Comparison of ENCODE assay signal across 1 worm cellular context in the genomic region with DNA sequence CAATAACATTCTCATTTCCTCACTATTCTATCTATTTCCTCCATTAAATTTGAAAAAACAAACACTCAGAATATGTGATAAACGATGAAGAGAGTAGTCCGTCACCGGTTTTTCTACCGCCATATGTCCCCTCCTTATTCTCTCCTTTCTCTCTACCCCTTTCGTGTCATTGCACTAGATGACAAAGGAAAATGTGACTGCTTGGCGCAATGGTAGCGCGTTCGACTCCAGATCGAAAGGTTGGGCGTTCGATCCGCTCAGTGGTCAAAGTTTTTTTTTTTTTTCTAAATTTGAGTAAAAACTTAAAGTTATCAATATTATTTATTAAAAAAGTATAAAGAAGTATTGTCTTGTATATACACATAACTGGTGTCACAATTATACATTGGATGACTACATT.
TF ChIP-seq lines count a peak whose summit lies in the region.

No protein-coding gene starts in this region.

TF ChIP-seq in whole organism, young adult, 124 proteins besides CTCF, POLR2A, EP300 and RAD21 (continued from another document):
- TF ChIP-seq ama-1 (optimal IDR thresholded peaks at IDR 0.05; lab: Kevin White, UChicago): no peak
- peak; percentile 20 to 46 for TF ChIP-seq ama-1 (GFP tag; optimal IDR thresholded peaks at IDR 0.05; lab: Kevin White, UChicago)
- no peak for TF ChIP-seq hlh-12 (tag; optimal IDR thresholded peaks at IDR 0.05; lab: Kevin White, UChicago)
- no peak for TF ChIP-seq Y95B8A.8 (GFP tag; IDR thresholded peaks at IDR 0.05; lab: Robert Waterston, UW)
- peak; percentile 9 for TF ChIP-seq snpc-1.1 (tag; optimal IDR thresholded peaks at IDR 0.05; lab: Kevin White, UChicago; ENCODE audit: insufficient read depth)
- TF ChIP-seq tlf-1 (GFP tag; optimal IDR thresholded peaks at IDR 0.05; lab: Kevin White, UChicago): no peak
- TF ChIP-seq unc-130 (GFP tag; optimal IDR thresholded peaks at IDR 0.05; lab: Kevin White, UChicago): no peak
- TF ChIP-seq sea-2 (GFP tag; IDR thresholded peaks at IDR 0.05; lab: Robert Waterston, UW): no peak
- no peak for TF ChIP-seq hlh-26 (GFP tag; conservative IDR thresholded peaks at IDR 0.05; lab: Robert Waterston, UW)
- no peak for TF ChIP-seq F52B5.7 (tag; optimal IDR thresholded peaks at IDR 0.05; lab: Kevin White, UChicago)
- TF ChIP-seq lin-35 (GFP tag; optimal IDR thresholded peaks at IDR 0.05; lab: Kevin White, UChicago): no peak
- TF ChIP-seq K11D2.4 (GFP tag; IDR thresholded peaks at IDR 0.05; lab: Robert Waterston, UW): no peak
- peak; percentile 75 for TF ChIP-seq snpc-1.3 (tag; optimal IDR thresholded peaks at IDR 0.05; lab: Kevin White, UChicago; ENCODE audit: insufficient read depth)
- peak; percentile 11 to 36 for TF ChIP-seq rec-8 (tag; optimal IDR thresholded peaks at IDR 0.05; lab: Kevin White, UChicago)
- no peak for TF ChIP-seq efl-1 (GFP tag; optimal IDR thresholded peaks at IDR 0.05; lab: Kevin White, UChicago)
- TF ChIP-seq ccch-3 (GFP tag; optimal IDR thresholded peaks at IDR 0.05; lab: Kevin White, UChicago): no peak
- TF ChIP-seq him-1 (tag; optimal IDR thresholded peaks at IDR 0.05; lab: Kevin White, UChicago): peak; percentile 61
- TF ChIP-seq T26A5.8 (tag; optimal IDR thresholded peaks at IDR 0.05; lab: Kevin White, UChicago): no peak
- TF ChIP-seq B0019.2 (GFP tag; conservative IDR thresholded peaks at IDR 0.05; lab: Robert Waterston, UW): no peak
- TF ChIP-seq F49E8.2 (tag; optimal IDR thresholded peaks at IDR 0.05; lab: Kevin White, UChicago; ENCODE audit: insufficient read depth): peak; percentile 8
- TF ChIP-seq dpl-1 (GFP tag; optimal IDR thresholded peaks at IDR 0.05; lab: Kevin White, UChicago): no peak
- no peak for TF ChIP-seq nhr-27 (tag; optimal IDR thresholded peaks at IDR 0.05; lab: Kevin White, UChicago)
- TF ChIP-seq let-607 (tag; optimal IDR thresholded peaks at IDR 0.05; lab: Kevin White, UChicago): peak in 1 of 2 experiments; percentile 1
- peak; percentile 78 for TF ChIP-seq F23B12.7 (tag; optimal IDR thresholded peaks at IDR 0.05; lab: Kevin White, UChicago; ENCODE audit: insufficient read depth)
- TF ChIP-seq pha-4 (tag; optimal IDR thresholded peaks at IDR 0.05; lab: Kevin White, UChicago): no peak
- no peak for TF ChIP-seq somi-1 (GFP tag; optimal IDR thresholded peaks at IDR 0.05; lab: Kevin White, UChicago)
- no peak for TF ChIP-seq nfya-1 (tag; optimal IDR thresholded peaks at IDR 0.05; lab: Kevin White, UChicago; ENCODE audit: borderline replicate concordance, insufficient read depth)
- peak; percentile 98 for TF ChIP-seq tbp1 (GFP tag; optimal IDR thresholded peaks at IDR 0.05; lab: Kevin White, UChicago)
- no peak for TF ChIP-seq lsl-1 (GFP tag; optimal IDR thresholded peaks at IDR 0.05; lab: Kevin White, UChicago)
- TF ChIP-seq ceh-40 (GFP tag; IDR thresholded peaks at IDR 0.05; lab: Robert Waterston, UW): no peak
- no peak for TF ChIP-seq lin-54 (GFP tag; optimal IDR thresholded peaks at IDR 0.05; lab: Kevin White, UChicago)
- no peak for TF ChIP-seq F33H1.4 (GFP tag; IDR thresholded peaks at IDR 0.05; lab: Robert Waterston, UW)
- no peak for TF ChIP-seq lag-1 (GFP tag; IDR thresholded peaks at IDR 0.05; lab: Robert Waterston, UW)
- TF ChIP-seq C17E4.6 (GFP tag; IDR thresholded peaks at IDR 0.05; lab: Robert Waterston, UW): no peak
- no peak for TF ChIP-seq mel-28 (tag; optimal IDR thresholded peaks at IDR 0.05; lab: Kevin White, UChicago; ENCODE audit: borderline replicate concordance)
- no peak for TF ChIP-seq B0336.3 (GFP tag; IDR thresholded peaks at IDR 0.05; lab: Robert Waterston, UW)
- TF ChIP-seq ztf-26 (tag; optimal IDR thresholded peaks at IDR 0.05; lab: Kevin White, UChicago): no peak
- TF ChIP-seq F39B2.1 (GFP tag; IDR thresholded peaks at IDR 0.05; lab: Robert Waterston, UW): no peak
- no peak for TF ChIP-seq zim-3 (tag; optimal IDR thresholded peaks at IDR 0.05; lab: Kevin White, UChicago)
- TF ChIP-seq nhr-90 (tag; optimal IDR thresholded peaks at IDR 0.05; lab: Kevin White, UChicago): no peak
- peak; percentile 54 for TF ChIP-seq mxl-1 (tag; optimal IDR thresholded peaks at IDR 0.05; lab: Kevin White, UChicago)
- no peak for TF ChIP-seq attf-3 (GFP tag; conservative IDR thresholded peaks at IDR 0.05; lab: Robert Waterston, UW)
- no peak for TF ChIP-seq egl-44 (GFP tag; IDR thresholded peaks at IDR 0.05; lab: Robert Waterston, UW)
- TF ChIP-seq nhr-120 (GFP tag; IDR thresholded peaks at IDR 0.05; lab: Robert Waterston, UW): no peak
- no peak for TF ChIP-seq ztf-22 (GFP tag; optimal IDR thresholded peaks at IDR 0.05; lab: Kevin White, UChicago)
- TF ChIP-seq K12H6.12 (tag; optimal IDR thresholded peaks at IDR 0.05; lab: Kevin White, UChicago): no peak
- TF ChIP-seq die-1 (tag; optimal IDR thresholded peaks at IDR 0.05; lab: Kevin White, UChicago): peak; percentile 74
- no peak for TF ChIP-seq unc-62 (GFP tag; optimal IDR thresholded peaks at IDR 0.05; lab: Kevin White, UChicago)
- TF ChIP-seq Y53F4B.3 (GFP tag; IDR thresholded peaks at IDR 0.05; lab: Robert Waterston, UW): 0 out of 2 replicates have a peak, but pooled peaks have one; percentile 11
- no peak for TF ChIP-seq F57A8.1 (GFP tag; optimal IDR thresholded peaks at IDR 0.05; lab: Kevin White, UChicago)
- no peak for TF ChIP-seq fkh-3 (tag; optimal IDR thresholded peaks at IDR 0.05; lab: Kevin White, UChicago)
- TF ChIP-seq hrde-1 (tag; optimal IDR thresholded peaks at IDR 0.05; lab: Kevin White, UChicago; ENCODE audit: borderline replicate concordance): no peak
- no peak for TF ChIP-seq sptf-2 (GFP tag; optimal IDR thresholded peaks at IDR 0.05; lab: Kevin White, UChicago)
- TF ChIP-seq zfh-2 (GFP tag; conservative IDR thresholded peaks at IDR 0.05; lab: Robert Waterston, UW): no peak
- no peak for TF ChIP-seq dox-1 (GFP tag; IDR thresholded peaks at IDR 0.05; lab: Robert Waterston, UW)
- TF ChIP-seq hsf-1 (GFP tag; IDR thresholded peaks at IDR 0.05; lab: Robert Waterston, UW): peak; percentile 75
- TF ChIP-seq mcd-1 (GFP tag; IDR thresholded peaks at IDR 0.05; lab: Robert Waterston, UW): no peak; the same call in 1 of the 2 replicates
- TF ChIP-seq aptf-2 (GFP tag; conservative IDR thresholded peaks at IDR 0.05; lab: Robert Waterston, UW): no peak
- TF ChIP-seq mes-4 (tag; optimal IDR thresholded peaks at IDR 0.05; lab: Kevin White, UChicago): no peak
- no peak for TF ChIP-seq C06A6.2 (GFP tag; conservative IDR thresholded peaks at IDR 0.05; lab: Robert Waterston, UW)
- TF ChIP-seq nfyb-1 (GFP tag; IDR thresholded peaks at IDR 0.05; lab: Robert Waterston, UW): peak; percentile 71; the same call in 1 of the 2 replicates
- TF ChIP-seq B0261.1 (tag; optimal IDR thresholded peaks at IDR 0.05; lab: Kevin White, UChicago): peak; percentile 85
- TF ChIP-seq lin-40 (tag; optimal IDR thresholded peaks at IDR 0.05; lab: Kevin White, UChicago): no peak
- TF ChIP-seq hmg-1.2 (GFP tag; IDR thresholded peaks at IDR 0.05; lab: Robert Waterston, UW): peak; percentile 74
- TF ChIP-seq lir-1 (GFP tag; conservative IDR thresholded peaks at IDR 0.05; lab: Robert Waterston, UW): 0 out of 2 replicates have a peak, but pooled peaks have one; percentile 12
- no peak for TF ChIP-seq ceh-79 (tag; optimal IDR thresholded peaks at IDR 0.05; lab: Kevin White, UChicago)
- no peak for TF ChIP-seq nfya-2 (GFP tag; IDR thresholded peaks at IDR 0.05; lab: Robert Waterston, UW)
- no peak for TF ChIP-seq madf-10 (tag; optimal IDR thresholded peaks at IDR 0.05; lab: Kevin White, UChicago)
- TF ChIP-seq nhr-80 (tag; optimal IDR thresholded peaks at IDR 0.05; lab: Kevin White, UChicago): no peak
- peak; percentile 22 for TF ChIP-seq attf-5 (GFP tag; optimal IDR thresholded peaks at IDR 0.05; lab: Kevin White, UChicago)
- TF ChIP-seq atf-7 (tag; optimal IDR thresholded peaks at IDR 0.05; lab: Kevin White, UChicago): no peak
- TF ChIP-seq repo-1 (tag; optimal IDR thresholded peaks at IDR 0.05; lab: Kevin White, UChicago): no peak
